Fruit fly (Drosophila melanogaster) whole organism, prepupa: ENCODE results near the gene BtbVII.

ENCODE experiments used
- CG10669 ChIP-seq: fragments of 200-800 bp; sonication (Bioruptor generic); optimal IDR thresholded peaks from 3 replicates; lab custom pipeline; 2018; ENCODE audit warnings: missing biosample characterization, mild to moderate bottlenecking, missing genetic modification characterization, moderate library complexity
- CG11294 ChIP-seq: fragments of 200-800 bp; sonication (Bioruptor generic); IDR thresholded peaks from 2 replicates; pipeline ENCODE4 v1.3.6; 2022; ENCODE audit warnings: missing biosample characterization, missing genetic modification characterization
- CG6792 ChIP-seq: fragments of 200-800 bp; sonication (Bioruptor generic); optimal IDR thresholded peaks from 3 replicates; lab custom pipeline; 2016; ENCODE audit warnings: missing biosample characterization, missing genetic modification characterization
- CG8119 ChIP-seq: fragments of 200-800 bp; sonication (Bioruptor generic); IDR thresholded peaks from 3 replicates; pipeline ENCODE4 v1.3.6; 2022; ENCODE audit warnings: missing biosample characterization, missing genetic modification characterization
- CG8319 ChIP-seq: fragments of 200-800 bp; sonication (Bioruptor generic); optimal IDR thresholded peaks from 3 replicates; lab custom pipeline; 2016; ENCODE audit warnings: missing biosample characterization, missing genetic modification characterization
- Gug ChIP-seq: fragments of 200-800 bp; sonication (Bioruptor generic); IDR thresholded peaks from 2 replicates; pipeline ENCODE4 v1.3.6; 2022; ENCODE audit warnings: missing biosample characterization, missing genetic modification characterization
- Hr39 ChIP-seq: fragments of 200-800 bp; sonication (Bioruptor generic); optimal IDR thresholded peaks from 2 replicates; lab custom pipeline; 2016; ENCODE audit warnings: missing biosample characterization, missing genetic modification characterization
- achi ChIP-seq: fragments of 200-800 bp; sonication (Bioruptor generic); optimal IDR thresholded peaks from 3 replicates; lab custom pipeline; 2016; ENCODE audit warnings: missing biosample characterization, missing genetic modification characterization
- acj6 ChIP-seq: fragments of 200-800 bp; sonication (Bioruptor generic); optimal IDR thresholded peaks from 3 replicates; lab custom pipeline; 2016; ENCODE audit warnings: missing biosample characterization, missing genetic modification characterization
- fd85E ChIP-seq: fragments of 200-800 bp; sonication (Bioruptor generic); optimal IDR thresholded peaks from 3 replicates; lab custom pipeline; 2016; ENCODE audit warnings: missing biosample characterization, missing genetic modification characterization
- ss ChIP-seq, 2 experiments: fragments of 200-800 bp; sonication (Bioruptor generic); optimal IDR thresholded peaks; 2 replicates in 1 of 2; 3 replicates in 1 of 2; lab custom pipeline; 2017 to 2018; ENCODE audit warnings: mild to moderate bottlenecking in 2 of 2, missing biosample characterization in 2 of 2, missing genetic modification characterization in 2 of 2, moderate library complexity in 1 of 2
- svp ChIP-seq: fragments of 200-800 bp; sonication (Bioruptor generic); peaks from one replicate; lab custom pipeline; 2016; ENCODE audit warnings: missing biosample characterization, missing genetic modification characterization

- TF ChIP-seq Gug (GFP tag; lab: Robert Waterston, UW): no peak
- no peak for TF ChIP-seq CG10669 (GFP tag; lab: Kevin White, UChicago)
- no peak for TF ChIP-seq achi
- TF ChIP-seq svp (GFP tag; lab: Kevin White, UChicago): peak; percentile 46
- TF ChIP-seq fd85E (GFP tag; lab: Kevin White, UChicago): no peak
- TF ChIP-seq acj6: no peak
- TF ChIP-seq ss (GFP tag; optimal IDR thresholded peaks at IDR 0.05; lab: Kevin White, UChicago): no peak
- TF ChIP-seq Hr39 (GFP tag; lab: Kevin White, UChicago): no peak
- no peak for TF ChIP-seq CG8319 (GFP tag; lab: Kevin White, UChicago)
- no peak for TF ChIP-seq CG8119
- no peak for TF ChIP-seq CG6792
- TF ChIP-seq CG11294 (GFP tag; lab: Robert Waterston, UW): no peak
Measured at dm6 chr3L:3122688-3123316, 25.6 kb upstream of the BtbVII start.
